Worm (Caenorhabditis elegans): Measurements from ENCODE around the gene hex-5.

ce11 chrX:14929512-14929911 is 24.5 kb upstream of the hex-5 start:
- TF ChIP-seq nhr-237 (tag; optimal IDR thresholded peaks at IDR 0.05) (no peak), dmd-4 (tag; optimal IDR thresholded peaks at IDR 0.05) (no peak), ama-1 (optimal IDR thresholded peaks at IDR 0.05) (no peak)
